Fruit fly (Drosophila melanogaster) whole organism, prepupa: Measurements from ENCODE around the gene X11L.

Experiments
- Blimp-1 ChIP-seq: fragments of 200-800 bp; sonication (Bioruptor generic); optimal IDR thresholded peaks from 3 replicates; lab custom pipeline; 2017; ENCODE audit warnings: missing biosample characterization, missing genetic modification characterization, mild to moderate bottlenecking, moderate library complexity, missing genetic modification reagents
- CG11294 ChIP-seq: fragments of 200-800 bp; sonication (Bioruptor generic); IDR thresholded peaks from 2 replicates; pipeline ENCODE4 v1.3.6; 2022; ENCODE audit warnings: missing biosample characterization, missing genetic modification characterization
- CG11762 ChIP-seq: fragments of 200-800 bp; sonication (Bioruptor generic); optimal IDR thresholded peaks from 3 replicates; lab custom pipeline; 2016; ENCODE audit warnings: missing biosample characterization, missing genetic modification characterization; ENCODE audit not compliant: insufficient read depth
- CG11902 ChIP-seq: fragments of 200-800 bp; sonication (Bioruptor generic); optimal IDR thresholded peaks from 3 replicates; lab custom pipeline; 2016; ENCODE audit warnings: missing biosample characterization, missing genetic modification characterization
- CG16779 ChIP-seq: fragments of 200-800 bp; sonication (Bioruptor generic); optimal IDR thresholded peaks from 3 replicates; lab custom pipeline; 2017; ENCODE audit warnings: missing biosample characterization, mild to moderate bottlenecking, missing genetic modification characterization
- CG3032 ChIP-seq: fragments of 200-800 bp; optimal IDR thresholded peaks from 2 replicates; lab custom pipeline; 2019; ENCODE audit warnings: missing biosample characterization, mild to moderate bottlenecking, missing genetic modification characterization, moderate library complexity
- CG34406 ChIP-seq: fragments of 200-800 bp; sonication (Bioruptor generic); optimal IDR thresholded peaks from 3 replicates; lab custom pipeline; 2016; ENCODE audit warnings: missing biosample characterization, missing genetic modification characterization
- CG4318 ChIP-seq: fragments of 200-800 bp; sonication (Bioruptor generic); optimal IDR thresholded peaks from 3 replicates; lab custom pipeline; 2017; ENCODE audit warnings: missing biosample characterization, mild to moderate bottlenecking, missing genetic modification characterization
- CG6276 ChIP-seq: fragments of 200-800 bp; sonication (Bioruptor generic); optimal IDR thresholded peaks from 2 replicates; lab custom pipeline; 2017; ENCODE audit warnings: missing biosample characterization, mild to moderate bottlenecking, missing genetic modification characterization
- CG8319 ChIP-seq: fragments of 200-800 bp; sonication (Bioruptor generic); optimal IDR thresholded peaks from 3 replicates; lab custom pipeline; 2016; ENCODE audit warnings: missing biosample characterization, missing genetic modification characterization
- Eip78C ChIP-seq: fragments of 200-800 bp; sonication (Bioruptor generic); peaks from one replicate; lab custom pipeline; 2016; ENCODE audit warnings: missing biosample characterization, missing genetic modification characterization
- Eip93F ChIP-seq: fragments of 200-800 bp; sonication (Bioruptor generic); optimal IDR thresholded peaks from 2 replicates; lab custom pipeline; 2016; ENCODE audit warnings: missing biosample characterization, mild to moderate bottlenecking, missing genetic modification characterization
- Gug ChIP-seq: fragments of 200-800 bp; sonication (Bioruptor generic); IDR thresholded peaks from 2 replicates; pipeline ENCODE4 v1.3.6; 2022; ENCODE audit warnings: missing biosample characterization, missing genetic modification characterization
- Hr39 ChIP-seq: fragments of 200-800 bp; sonication (Bioruptor generic); optimal IDR thresholded peaks from 2 replicates; lab custom pipeline; 2016; ENCODE audit warnings: missing biosample characterization, missing genetic modification characterization
- Hr4 ChIP-seq: fragments of 200-800 bp; sonication (Bioruptor generic); optimal IDR thresholded peaks from 3 replicates; lab custom pipeline; 2016; ENCODE audit warnings: missing biosample characterization, missing genetic modification characterization
- Smox ChIP-seq: fragments of 200-800 bp; sonication (Bioruptor generic); optimal IDR thresholded peaks from 3 replicates; lab custom pipeline; 2016; ENCODE audit warnings: missing biosample characterization, missing genetic modification characterization
- Sox102F ChIP-seq: fragments of 200-800 bp; sonication (Bioruptor generic); optimal IDR thresholded peaks from 2 replicates; lab custom pipeline; 2016; ENCODE audit warnings: missing biosample characterization, mild to moderate bottlenecking, missing genetic modification characterization
- Sox14 ChIP-seq: fragments of 200-800 bp; sonication (Bioruptor generic); optimal IDR thresholded peaks from 3 replicates; lab custom pipeline; 2016; ENCODE audit warnings: missing biosample characterization, missing genetic modification characterization
- dac ChIP-seq: fragments of 200-800 bp; sonication (Bioruptor generic); optimal IDR thresholded peaks from 2 replicates; lab custom pipeline; 2017; ENCODE audit warnings: missing biosample characterization, mild to moderate bottlenecking, missing genetic modification characterization
- dsx ChIP-seq: fragments of 200-800 bp; optimal IDR thresholded peaks from 3 replicates; lab custom pipeline; 2019; ENCODE audit warnings: missing biosample characterization, mild to moderate bottlenecking, missing genetic modification characterization, moderate library complexity; ENCODE audit not compliant: poor library complexity, severe bottlenecking
- fd59A ChIP-seq: fragments of 200-800 bp; sonication (Bioruptor generic); optimal IDR thresholded peaks from 2 replicates; lab custom pipeline; 2017; ENCODE audit warnings: missing biosample characterization, mild to moderate bottlenecking, missing genetic modification characterization, missing genetic modification reagents
- net ChIP-seq: fragments of 200-800 bp; sonication (Bioruptor generic); optimal IDR thresholded peaks from 3 replicates; lab custom pipeline; 2016; ENCODE audit warnings: missing biosample characterization, missing genetic modification characterization
- salr ChIP-seq, 2 experiments: fragments of 200-800 bp; sonication (Bioruptor generic); optimal IDR thresholded peaks; 3 replicates each; lab custom pipeline; 2016 to 2018; ENCODE audit warnings: missing biosample characterization in 2 of 2, missing genetic modification characterization in 2 of 2, mild to moderate bottlenecking in 1 of 2
- ss ChIP-seq, 2 experiments: fragments of 200-800 bp; sonication (Bioruptor generic); optimal IDR thresholded peaks; 2 replicates in 1 of 2; 3 replicates in 1 of 2; lab custom pipeline; 2017 to 2018; ENCODE audit warnings: mild to moderate bottlenecking in 2 of 2, missing biosample characterization in 2 of 2, missing genetic modification characterization in 2 of 2, moderate library complexity in 1 of 2

The X11L gene

DNA sequence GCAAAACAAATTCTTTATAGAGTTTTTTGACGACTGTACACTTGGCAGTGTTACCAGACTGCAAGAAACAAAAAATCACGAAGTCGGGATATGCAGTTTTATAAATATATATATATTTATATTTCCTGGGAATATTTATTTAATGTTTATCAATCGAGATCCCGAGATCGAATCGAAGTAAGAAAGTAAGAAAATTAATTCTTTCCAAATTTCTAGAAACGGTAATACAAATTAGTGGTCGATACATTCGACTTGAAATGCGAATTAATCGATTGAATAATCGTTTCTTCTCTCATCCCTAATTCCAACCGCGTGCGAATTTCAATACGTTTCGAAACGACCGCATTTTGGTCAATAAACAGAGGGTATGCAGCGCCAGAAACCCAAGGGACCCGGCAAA is 36.6 kb downstream of the X11L start, which contains the start of the genes CG8289 and CG5800 (continued):
- TF ChIP-seq CG16779 (tag; lab: Kevin White, UChicago) (no peak), Sox102F (GFP tag; lab: Kevin White, UChicago) (no peak), CG3032 (tag; lab: Kevin White, UChicago) (no peak), CG34406 (GFP tag; lab: Kevin White, UChicago) (no peak)

dm6 chrX:17640837-17641236 is 41.4 kb downstream of the X11L start:
- no peak for TF ChIP-seq Smox
- TF ChIP-seq CG6276, result no peak
- TF ChIP-seq Blimp-1 (GFP tag; lab: Kevin White, UChicago), result no peak
- no peak for TF ChIP-seq Sox14 (GFP tag; lab: Kevin White, UChicago)
- TF ChIP-seq Eip93F, result no peak
- TF ChIP-seq salr (GFP tag; optimal IDR thresholded peaks at IDR 0.05; lab: Kevin White, UChicago), result no peak
- no peak for TF ChIP-seq dac (GFP tag; lab: Kevin White, UChicago)
- TF ChIP-seq Gug (GFP tag; lab: Robert Waterston, UW), result no peak
- TF ChIP-seq Sox102F (GFP tag; lab: Kevin White, UChicago), result no peak
- no peak for TF ChIP-seq CG11902 (GFP tag; lab: Kevin White, UChicago)
- no peak for TF ChIP-seq CG8319 (GFP tag; lab: Kevin White, UChicago)
- TF ChIP-seq CG11294 (GFP tag; lab: Robert Waterston, UW), result no peak
- no peak for TF ChIP-seq fd59A (GFP tag; lab: Kevin White, UChicago)
- TF ChIP-seq Hr4, result no peak

- TF ChIP-seq Eip78C, result peak; percentile 55
- TF ChIP-seq CG11762, result no peak
- TF ChIP-seq dsx (GFP tag; lab: Kevin White, UChicago), result peak; percentile 28
Measured at dm6 chrX:17651216-17651997, 52.0 kb downstream of the X11L start.

dm6 chrX:17651998-17652738 is 52.8 kb downstream of the X11L start, which contains the start of gene RhoGAPp190:
TSS of gene RhoGAPp190 (minus strand) at chrX:17652562.
- TF ChIP-seq CG4318 (GFP tag; lab: Kevin White, UChicago) (no peak), Hr39 (GFP tag; lab: Kevin White, UChicago) (no peak), Sox14 (GFP tag; lab: Kevin White, UChicago) (peak; percentile 42), net (peak; percentile 3), ss (GFP tag; optimal IDR thresholded peaks at IDR 0.05; lab: Kevin White, UChicago) (peak in 1 of 2 experiments; percentile 41), Eip78C (peak; percentile 28)
- TF ChIP-seq, all 60 proteins: peak for 4
